Worm (Caenorhabditis elegans): ENCODE results near the gene sdz-6.

- no peak for TF ChIP-seq B0310.2 (tag; optimal IDR thresholded peaks at IDR 0.05)
- TF ChIP-seq sea-1 (GFP tag; conservative IDR thresholded peaks at IDR 0.05), result no peak
- no peak for TF ChIP-seq pes-1 (GFP tag; IDR thresholded peaks at IDR 0.05)
- TF ChIP-seq tbx-37 (GFP tag; conservative IDR thresholded peaks at IDR 0.05), result no peak
- no peak for TF ChIP-seq flt-1 (GFP tag; IDR thresholded peaks at IDR 0.05)
- no peak for TF ChIP-seq ama-1 (optimal IDR thresholded peaks at IDR 0.05)
- no peak for TF ChIP-seq scrt-1 (GFP tag; IDR thresholded peaks at IDR 0.05)
- no peak for TF ChIP-seq tra-4 (tag; optimal IDR thresholded peaks at IDR 0.05)
- TF ChIP-seq F13C5.2 (tag; optimal IDR thresholded peaks at IDR 0.05), result no peak
- TF ChIP-seq hmg-4 (GFP tag; optimal IDR thresholded peaks at IDR 0.05), result no peak
- no peak for TF ChIP-seq hmbx-1 (tag; optimal IDR thresholded peaks at IDR 0.05)
- no peak for TF ChIP-seq aly-1 (tag; optimal IDR thresholded peaks at IDR 0.05)
- TF ChIP-seq ceh-36 (tag; optimal IDR thresholded peaks at IDR 0.05), result no peak
- TF ChIP-seq tbx-11 (GFP tag; IDR thresholded peaks at IDR 0.05), result no peak
Measured at ce11 chrV:19356717-19357116, 36.3 kb downstream of the sdz-6 start.
